Worm (Caenorhabditis elegans) whole organism, L4 larva: ENCODE measurements around the gene sart-3.

Source experiments
- F10B5.3 ChIP-seq: sonication (generic microtip); optimal IDR thresholded peaks from 2 replicates; lab custom pipeline; 2016; ENCODE audit warnings: mild to moderate bottlenecking, missing genetic modification characterization, missing compliant biosample characterization
- F26F4.8 ChIP-seq: fragments of 200-800 bp; sonication (Bioruptor generic); conservative IDR thresholded peaks from 2 replicates; pipeline ENCODE4 v1.3.6; 2022; ENCODE audit warnings: missing genetic modification characterization, missing compliant biosample characterization
- F37D6.2 ChIP-seq: sonication (generic microtip); optimal IDR thresholded peaks from 2 replicates; lab custom pipeline; 2016; ENCODE audit warnings: mild to moderate bottlenecking, missing genetic modification characterization, missing compliant biosample characterization
- F44E2.7 ChIP-seq: fragments of 200-800 bp; sonication (Bioruptor generic); IDR thresholded peaks from 2 replicates; pipeline ENCODE4 v2.1.2; 2022; ENCODE audit warnings: missing genetic modification characterization, missing compliant biosample characterization
- F49E8.2 ChIP-seq: sonication (generic microtip); optimal IDR thresholded peaks from 2 replicates; lab custom pipeline; 2016; ENCODE audit warnings: missing compliant biosample characterization, mild to moderate bottlenecking, missing genetic modification characterization, borderline replicate concordance
- R02D3.7 ChIP-seq: fragments of 150-350 bp; sonication (generic microtip); optimal IDR thresholded peaks from 3 replicates; lab custom pipeline; 2014; ENCODE audit warnings: missing biosample characterization, missing genetic modification characterization
- T20F7.1 ChIP-seq: fragments of 200-800 bp; sonication (Bioruptor generic); optimal IDR thresholded peaks from 2 replicates; lab custom pipeline; 2018; ENCODE audit warnings: mild to moderate bottlenecking, missing genetic modification characterization, missing compliant biosample characterization
- T26A8.4 ChIP-seq: fragments of 200-800 bp; sonication (Bioruptor generic); IDR thresholded peaks from 2 replicates; pipeline ENCODE4 v1.3.6; 2022; ENCODE audit warnings: missing genetic modification characterization, missing compliant biosample characterization
- Y48G9A.11 ChIP-seq: fragments of 200-800 bp; sonication (Bioruptor generic); IDR thresholded peaks from 2 replicates; pipeline ENCODE4 v1.3.6; 2022; ENCODE audit warnings: missing genetic modification reagents, missing genetic modification characterization, missing compliant biosample characterization
- Y5F2A.4 ChIP-seq: fragments of 200-800 bp; sonication (Bioruptor generic); optimal IDR thresholded peaks from 2 replicates; lab custom pipeline; 2018; ENCODE audit warnings: mild to moderate bottlenecking, missing genetic modification characterization, missing compliant biosample characterization
- aha-1 ChIP-seq: fragments of 150-350 bp; peaks from one replicate; lab custom pipeline; 2014; ENCODE audit warnings: missing biosample characterization, missing genetic modification characterization
- arid-1 ChIP-seq: fragments of 200-800 bp; sonication (Bioruptor generic); conservative IDR thresholded peaks from 2 replicates; pipeline ENCODE4 v1.3.6; 2022; ENCODE audit warnings: missing genetic modification reagents, missing genetic modification characterization, missing compliant biosample characterization
- daf-16 ChIP-seq, 3 experiments: sonication (generic microtip); optimal IDR thresholded peaks; 2 replicates each; lab custom pipeline; 2016 to 2017; ENCODE audit warnings: missing genetic modification characterization in 3 of 3, missing genetic modification reagents in 3 of 3, mild to moderate bottlenecking in 2 of 3, missing compliant biosample characterization in 2 of 3, missing biosample characterization in 1 of 3, moderate library complexity in 1 of 3
- daf-19 ChIP-seq: fragments of 200-800 bp; sonication (Bioruptor generic); conservative IDR thresholded peaks from 2 replicates; pipeline ENCODE4 v1.3.6; 2022; ENCODE audit warnings: missing genetic modification characterization, missing compliant biosample characterization
- dmd-8 ChIP-seq: fragments of 200-800 bp; sonication (Bioruptor generic); IDR thresholded peaks from 2 replicates; pipeline ENCODE4 v1.3.6; 2022; ENCODE audit warnings: missing genetic modification characterization, missing compliant biosample characterization
- dpl-1 ChIP-seq: fragments of 150-350 bp; optimal IDR thresholded peaks from 2 replicates; lab custom pipeline; 2014; ENCODE audit warnings: missing biosample characterization, missing genetic modification reagents, missing genetic modification characterization
- egl-43 ChIP-seq: fragments of 200-800 bp; sonication (Bioruptor generic); IDR thresholded peaks from 2 replicates; pipeline ENCODE4 v1.3.6; 2022; ENCODE audit warnings: missing genetic modification reagents, missing genetic modification characterization, missing compliant biosample characterization
- fkh-10 ChIP-seq: fragments of 150-350 bp; optimal IDR thresholded peaks from 2 replicates; lab custom pipeline; 2014; ENCODE audit warnings: missing biosample characterization, missing genetic modification reagents, missing genetic modification characterization
- fos-1 ChIP-seq: fragments of 150-350 bp; optimal IDR thresholded peaks from 2 replicates; lab custom pipeline; 2014; ENCODE audit warnings: missing biosample characterization, missing genetic modification characterization
- hif-1 ChIP-seq, 2 experiments: sonication (generic microtip); optimal IDR thresholded peaks; 2 replicates each; lab custom pipeline; 2016 to 2017; ENCODE audit warnings: missing compliant biosample characterization in 2 of 2, missing genetic modification characterization in 2 of 2, missing genetic modification reagents in 2 of 2, missing genotype in 2 of 2, mild to moderate bottlenecking in 1 of 2
- hlh-30 ChIP-seq: sonication (generic microtip); optimal IDR thresholded peaks from 2 replicates; lab custom pipeline; 2017; ENCODE audit warnings: antibody characterized with exemption, mild to moderate bottlenecking, missing genetic modification characterization, missing compliant biosample characterization; ENCODE audit not compliant: insufficient read depth
- hmg-1.1 ChIP-seq: fragments of 200-800 bp; sonication (Bioruptor generic); IDR thresholded peaks from 2 replicates; pipeline ENCODE4 v1.3.6; 2022; ENCODE audit warnings: missing genetic modification reagents, missing genetic modification characterization, missing compliant biosample characterization
- lin-1 ChIP-seq: fragments of 200-800 bp; sonication (Bioruptor generic); IDR thresholded peaks from 2 replicates; pipeline ENCODE4 v1.3.6; 2022; ENCODE audit warnings: missing genetic modification reagents, missing genetic modification characterization, missing compliant biosample characterization
- lin-15B ChIP-seq: fragments of 150-350 bp; sonication (generic microtip); optimal IDR thresholded peaks from 3 replicates; lab custom pipeline; 2014; ENCODE audit warnings: missing biosample characterization, missing genetic modification characterization
- lsy-2 ChIP-seq, 2 experiments: fragments of 150-350 bp in 1 of 2; sonication (generic microtip) in 1 of 2; optimal IDR thresholded peaks; 2 replicates each; lab custom pipeline; 2014 to 2017; ENCODE audit warnings: missing biosample characterization in 2 of 2, missing genetic modification characterization in 2 of 2
- madf-9 ChIP-seq: fragments of 200-800 bp; sonication (Bioruptor generic); conservative IDR thresholded peaks from 2 replicates; pipeline ENCODE4 v1.3.6; 2022; ENCODE audit warnings: missing genetic modification reagents, missing genetic modification characterization, missing compliant biosample characterization
- mdl-1 ChIP-seq, 2 experiments: fragments of 150-350 bp in 1 of 2; sonication (generic microtip) in 1 of 2; optimal IDR thresholded peaks; 2 replicates each; lab custom pipeline; 2014 to 2017; ENCODE audit warnings: missing biosample characterization in 2 of 2, missing genetic modification characterization in 2 of 2
- mxl-2 ChIP-seq: fragments of 200-800 bp; sonication (Bioruptor generic); conservative IDR thresholded peaks from 2 replicates; pipeline ENCODE4 v1.3.6; 2022; ENCODE audit warnings: missing genetic modification reagents, missing genetic modification characterization, missing compliant biosample characterization
- mxl-3 ChIP-seq: fragments of 200-800 bp; sonication (Bioruptor generic); optimal IDR thresholded peaks from 2 replicates; lab custom pipeline; 2018; ENCODE audit warnings: mild to moderate bottlenecking, missing genetic modification characterization, missing compliant biosample characterization
- nhr-10 ChIP-seq: fragments of 150-350 bp; optimal IDR thresholded peaks from 2 replicates; lab custom pipeline; 2014; ENCODE audit warnings: missing biosample characterization, missing genetic modification characterization
- nhr-11 ChIP-seq: fragments of 150-350 bp; optimal IDR thresholded peaks from 2 replicates; lab custom pipeline; 2014; ENCODE audit warnings: missing biosample characterization, missing genetic modification characterization
- nhr-237 ChIP-seq: sonication (generic microtip); optimal IDR thresholded peaks from 2 replicates; lab custom pipeline; 2017; ENCODE audit warnings: missing biosample characterization, missing genetic modification characterization
- nhr-41 ChIP-seq: fragments of 200-800 bp; sonication (Bioruptor generic); IDR thresholded peaks from 2 replicates; pipeline ENCODE4 v1.3.6; 2022; ENCODE audit warnings: missing genetic modification reagents, missing genetic modification characterization, missing compliant biosample characterization
- pha-4 ChIP-seq, 2 experiments: fragments of 150-350 bp in 1 of 2; fragments of 200-800 bp in 1 of 2; sonication (Bioruptor generic) in 1 of 2; IDR thresholded peaks in 1 of 2; optimal IDR thresholded peaks in 1 of 2; 2 replicates each; pipeline versions ENCODE4 v1.3.6 to Lab custom; 2014 to 2022; ENCODE audit warnings: missing genetic modification characterization in 2 of 2, missing genetic modification reagents in 2 of 2, missing biosample characterization in 1 of 2, missing compliant biosample characterization in 1 of 2
- php-3 ChIP-seq: fragments of 200-800 bp; sonication (Bioruptor generic); IDR thresholded peaks from 2 replicates; pipeline ENCODE4 v1.3.6; 2022; ENCODE audit warnings: missing genetic modification reagents, missing genetic modification characterization, missing compliant biosample characterization
- pqm-1 ChIP-seq: sonication (generic microtip); optimal IDR thresholded peaks from 2 replicates; lab custom pipeline; 2017; ENCODE audit warnings: missing biosample characterization, missing genetic modification characterization
- rbr-2 ChIP-seq: sonication (generic microtip); optimal IDR thresholded peaks from 2 replicates; lab custom pipeline; 2016; ENCODE audit warnings: missing genotype, missing genetic modification characterization, missing compliant biosample characterization
- set-16 ChIP-seq: fragments of 200-800 bp; sonication (Bioruptor generic); IDR thresholded peaks from 2 replicates; pipeline ENCODE4 v1.3.6; 2022; ENCODE audit warnings: missing genetic modification reagents, missing genetic modification characterization, missing compliant biosample characterization
- spr-3 ChIP-seq: fragments of 200-800 bp; sonication (Bioruptor generic); optimal IDR thresholded peaks from 2 replicates; lab custom pipeline; 2018; ENCODE audit warnings: mild to moderate bottlenecking, missing genetic modification characterization, missing compliant biosample characterization
- unc-130 ChIP-seq: sonication (generic microtip); optimal IDR thresholded peaks from 2 replicates; lab custom pipeline; 2016; ENCODE audit warnings: missing genetic modification reagents, missing genetic modification characterization, missing compliant biosample characterization
- zip-2 ChIP-seq: fragments of 150-350 bp; optimal IDR thresholded peaks from 2 replicates; lab custom pipeline; 2014; ENCODE audit warnings: missing biosample characterization, missing genetic modification characterization

The sart-3 gene

ce11 chrIV:11349747-11350146, 17.0 kb upstream of the sart-3 start (continued):
- TF ChIP-seq lin-1 (GFP tag; lab: Robert Waterston, UW) (no peak), mxl-2 (no peak), aha-1 (tag; lab: Kevin White, UChicago) (no peak), Y48G9A.11 (GFP tag; lab: Robert Waterston, UW) (no peak), pha-4 (GFP tag; IDR thresholded peaks at IDR 0.05; lab: Robert Waterston, UW) (no peak), pha-4 (tag; optimal IDR thresholded peaks at IDR 0.05; lab: Kevin White, UChicago) (no peak), daf-19 (GFP tag; lab: Robert Waterston, UW) (no peak), mxl-3 (GFP tag; lab: Kevin White, UChicago) (no peak), daf-16 (GFP tag; optimal IDR thresholded peaks at IDR 0.05; lab: Kevin White, UChicago) (no peak), daf-16 (tag; optimal IDR thresholded peaks at IDR 0.05; lab: Kevin White, UChicago) (no peak), R02D3.7 (tag; lab: Kevin White, UChicago) (no peak), egl-43 (GFP tag; lab: Robert Waterston, UW) (no peak), T26A8.4 (GFP tag; lab: Robert Waterston, UW) (no peak), F10B5.3 (tag; lab: Kevin White, UChicago) (no peak), dmd-8 (GFP tag; lab: Robert Waterston, UW) (no peak), php-3 (no peak), nhr-11 (tag; lab: Kevin White, UChicago) (no peak), hmg-1.1 (0 out of 2 replicates have a peak, but pooled peaks have one; percentile 24), set-16 (GFP tag; lab: Robert Waterston, UW) (no peak), rbr-2 (peak; percentile 20), spr-3 (no peak), arid-1 (no peak), dpl-1 (GFP tag; lab: Kevin White, UChicago) (no peak), T20F7.1 (GFP tag; lab: Kevin White, UChicago) (no peak), madf-9 (GFP tag; lab: Robert Waterston, UW) (no peak), F49E8.2 (no peak)

DNA sequence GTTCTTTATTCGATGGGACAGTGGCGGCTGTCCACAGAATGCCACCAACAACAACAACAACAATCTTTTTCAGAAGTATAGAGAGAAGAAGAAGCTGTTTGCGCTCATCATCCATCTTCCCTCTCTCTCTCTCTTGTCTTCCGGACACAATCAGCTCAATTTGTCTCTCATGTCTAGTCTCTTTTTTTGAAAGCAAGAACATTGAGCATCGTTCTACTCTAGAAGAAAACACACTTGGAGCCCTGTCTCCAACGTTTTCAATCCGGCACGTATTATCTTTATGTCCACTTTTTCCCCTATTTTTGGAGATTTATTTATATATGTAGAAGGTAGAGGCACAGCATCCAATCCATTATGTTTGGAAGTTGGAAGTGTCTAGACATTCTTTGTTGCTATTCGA, 16.1 kb upstream of the sart-3 start:
- no peak for TF ChIP-seq Y48G9A.11 (GFP tag; lab: Robert Waterston, UW)
- TF ChIP-seq nhr-41 (GFP tag; lab: Robert Waterston, UW), result no peak
- 0 out of 2 replicates have a peak, but pooled peaks have one; percentile 25 for TF ChIP-seq hmg-1.1
- peak in 1 of 2 experiments; percentile 27 for TF ChIP-seq lsy-2 (tag; optimal IDR thresholded peaks at IDR 0.05; lab: Kevin White, UChicago)
- peak in 1 of 2 experiments; percentile 51 for TF ChIP-seq hif-1 (tag; optimal IDR thresholded peaks at IDR 0.05; lab: Kevin White, UChicago)
- peak in 1 of 2 experiments; percentile 31 for TF ChIP-seq daf-16 (GFP tag; optimal IDR thresholded peaks at IDR 0.05; lab: Kevin White, UChicago)
- no peak for TF ChIP-seq daf-16 (tag; optimal IDR thresholded peaks at IDR 0.05; lab: Kevin White, UChicago)
- no peak for TF ChIP-seq mdl-1 (tag; optimal IDR thresholded peaks at IDR 0.05; lab: Kevin White, UChicago)

- TF ChIP-seq arid-1, result no peak
- TF ChIP-seq F26F4.8 (GFP tag; lab: Robert Waterston, UW), result no peak
- TF ChIP-seq hlh-30 (tag; lab: Kevin White, UChicago), result peak; percentile 17
Observed at ce11 chrIV:11347275-11347674, 14.5 kb upstream of the sart-3 start.

DNA sequence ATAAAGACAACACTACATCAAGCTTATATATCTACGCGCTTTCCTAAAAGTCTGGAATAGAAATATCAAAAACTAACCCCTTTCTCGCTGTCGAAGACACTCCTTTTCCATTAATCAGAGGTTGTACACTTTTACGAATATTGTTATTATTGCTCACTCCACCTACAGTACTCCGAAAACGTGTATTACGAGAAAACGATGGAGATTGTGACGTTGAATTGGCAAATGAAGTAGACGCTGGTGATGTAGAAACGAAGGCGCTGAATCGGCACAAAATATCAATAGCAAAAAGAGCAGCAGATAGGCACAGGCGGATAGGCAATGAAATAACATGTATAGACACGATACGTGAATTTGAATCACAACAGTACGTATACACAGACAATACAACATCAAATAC, 11.5 kb upstream of the sart-3 start:
- TF ChIP-seq F37D6.2 (tag; lab: Kevin White, UChicago) (no peak), fkh-10 (GFP tag; lab: Kevin White, UChicago) (no peak), hmg-1.1 (no peak), F44E2.7 (GFP tag; lab: Robert Waterston, UW) (no peak), unc-130 (GFP tag; lab: Kevin White, UChicago) (no peak), nhr-237 (tag; lab: Kevin White, UChicago) (no peak), pqm-1 (no peak), fos-1 (tag; lab: Kevin White, UChicago) (no peak), rbr-2 (no peak), zip-2 (tag; lab: Kevin White, UChicago) (no peak), lin-15B (tag; lab: Kevin White, UChicago) (no peak), nhr-10 (tag; lab: Kevin White, UChicago) (no peak), Y5F2A.4 (no peak)
